Fruit fly (Drosophila melanogaster) whole organism, embryonic: Measurements from ENCODE around the gene CG11409.

Experiments
- Atf3 ChIP-seq: fragments of 200-800 bp; sonication (Bioruptor generic); optimal IDR thresholded peaks from 3 replicates; lab custom pipeline; 2016; ENCODE audit warnings: missing biosample characterization, missing genetic modification characterization
- B-H2 ChIP-seq: fragments of 200-800 bp; sonication (Bioruptor generic); optimal IDR thresholded peaks from 2 replicates; lab custom pipeline; 2018; ENCODE audit warnings: missing biosample characterization, mild to moderate bottlenecking, missing genetic modification characterization
- Bgb ChIP-seq: fragments of 200-800 bp; sonication (Bioruptor generic); IDR thresholded peaks from 2 replicates; pipeline ENCODE4 v1.3.6; 2022; ENCODE audit warnings: missing biosample characterization, missing genetic modification characterization; ENCODE audit not compliant: partially characterized antibody
- C15 ChIP-seq: fragments of 200-800 bp; sonication (Bioruptor generic); IDR thresholded peaks from 3 replicates; pipeline ENCODE4 v1.3.6; 2022; ENCODE audit warnings: missing biosample characterization, missing genetic modification characterization
- CG1024 ChIP-seq: fragments of 200-800 bp; sonication (Bioruptor generic); IDR thresholded peaks from 2 replicates; pipeline ENCODE4 v1.3.6; 2022; ENCODE audit warnings: missing biosample characterization, missing genetic modification characterization
- CG10654 ChIP-seq: fragments of 200-800 bp; sonication (Bioruptor generic); optimal IDR thresholded peaks from 2 replicates; lab custom pipeline; 2016; ENCODE audit warnings: missing biosample characterization, missing genetic modification characterization
- CG11247 ChIP-seq: fragments of 200-800 bp; sonication (Bioruptor generic); IDR thresholded peaks from 2 replicates; pipeline ENCODE4 v1.3.6; 2022; ENCODE audit warnings: missing biosample characterization, missing genetic modification characterization
- CG11696 ChIP-seq: fragments of 200-800 bp; sonication (Bioruptor generic); IDR thresholded peaks from 2 replicates; pipeline ENCODE4 v1.3.6; 2022; ENCODE audit warnings: missing biosample characterization, missing genetic modification characterization
- CG12942 ChIP-seq: fragments of 200-800 bp; sonication (Bioruptor generic); optimal IDR thresholded peaks from 3 replicates; lab custom pipeline; 2016; ENCODE audit warnings: missing biosample characterization, missing genetic modification characterization
- CG14014 ChIP-seq: fragments of 200-800 bp; sonication (Bioruptor generic); IDR thresholded peaks from 2 replicates; pipeline ENCODE4 v1.3.6; 2022; ENCODE audit warnings: missing biosample characterization, missing genetic modification characterization
- CG14860 ChIP-seq: fragments of 200-800 bp; sonication (Bioruptor generic); IDR thresholded peaks from 3 replicates; pipeline ENCODE4 v1.3.6; 2022; ENCODE audit warnings: missing biosample characterization, missing genetic modification characterization; ENCODE audit not compliant: partially characterized antibody
- CG16863 ChIP-seq: fragments of 200-800 bp; sonication (Bioruptor generic); optimal IDR thresholded peaks from 3 replicates; lab custom pipeline; 2016; ENCODE audit warnings: missing biosample characterization, missing genetic modification characterization
- CG2120 ChIP-seq: fragments of 200-800 bp; sonication (Bioruptor generic); optimal IDR thresholded peaks from 3 replicates; lab custom pipeline; 2016; ENCODE audit warnings: missing biosample characterization, missing genetic modification characterization
- CG31441 ChIP-seq: fragments of 200-800 bp; sonication (Bioruptor generic); IDR thresholded peaks from 2 replicates; pipeline ENCODE4 v1.3.6; 2022; ENCODE audit warnings: missing biosample characterization, missing genetic modification characterization
- CG32772 ChIP-seq: fragments of 200-800 bp; sonication (Bioruptor generic); IDR thresholded peaks from 2 replicates; pipeline ENCODE4 v1.3.6; 2022; ENCODE audit warnings: missing biosample characterization, missing genetic modification characterization
- CG34224 ChIP-seq: fragments of 200-800 bp; sonication (Bioruptor generic); IDR thresholded peaks from 3 replicates; pipeline ENCODE4 v1.3.6; 2022; ENCODE audit warnings: missing biosample characterization, missing genetic modification characterization; ENCODE audit not compliant: partially characterized antibody
- CG3838 ChIP-seq: fragments of 200-800 bp; sonication (Bioruptor generic); optimal IDR thresholded peaks from 3 replicates; lab custom pipeline; 2016; ENCODE audit warnings: missing biosample characterization, missing genetic modification characterization
- CG42726 ChIP-seq: fragments of 200-800 bp; sonication (Bioruptor generic); IDR thresholded peaks from 2 replicates; pipeline ENCODE4 v1.3.6; 2022; ENCODE audit warnings: missing biosample characterization, missing genetic modification characterization; ENCODE audit not compliant: partially characterized antibody
- CG7786 ChIP-seq: fragments of 200-800 bp; sonication (Bioruptor generic); optimal IDR thresholded peaks from 2 replicates; lab custom pipeline; 2016; ENCODE audit warnings: missing biosample characterization, missing genetic modification characterization
- CG7839 ChIP-seq: fragments of 200-800 bp; sonication (Bioruptor generic); optimal IDR thresholded peaks from 3 replicates; lab custom pipeline; 2018; ENCODE audit warnings: missing biosample characterization, mild to moderate bottlenecking, missing genetic modification characterization, moderate library complexity
- CG7928 ChIP-seq: fragments of 200-800 bp; sonication (Bioruptor generic); optimal IDR thresholded peaks from 2 replicates; lab custom pipeline; 2017; ENCODE audit warnings: missing biosample characterization, mild to moderate bottlenecking, missing genetic modification characterization
- CG8290 ChIP-seq, 3 experiments: fragments of 200-800 bp; sonication (Bioruptor generic); optimal IDR thresholded peaks; 2 replicates each; lab custom pipeline; 2016 to 2019; ENCODE audit warnings: missing biosample characterization in 3 of 3, missing genetic modification characterization in 3 of 3, mild to moderate bottlenecking in 2 of 3, moderate library complexity in 1 of 3
- CG8388 ChIP-seq: fragments of 200-800 bp; sonication (Bioruptor generic); optimal IDR thresholded peaks from 2 replicates; lab custom pipeline; 2019; ENCODE audit warnings: missing biosample characterization, mild to moderate bottlenecking, missing genetic modification characterization, moderate library complexity
- CHES-1-like ChIP-seq: fragments of 200-800 bp; sonication (Bioruptor generic); optimal IDR thresholded peaks from 2 replicates; lab custom pipeline; 2016; ENCODE audit warnings: missing biosample characterization, missing genetic modification characterization
- Dfd ChIP-seq, 2 experiments: fragments of >200 bp; optimal IDR thresholded peaks; 2 replicates each; lab custom pipeline; 2017; ENCODE audit warnings: missing biosample characterization in 2 of 2, missing genetic modification characterization in 2 of 2
- Fer3 ChIP-seq: fragments of 200-800 bp; sonication (Bioruptor generic); optimal IDR thresholded peaks from 2 replicates; lab custom pipeline; 2018; ENCODE audit warnings: missing biosample characterization, mild to moderate bottlenecking, missing genetic modification characterization, moderate library complexity
- HLH4C ChIP-seq: fragments of 200-800 bp; sonication (Bioruptor generic); IDR thresholded peaks from 3 replicates; pipeline ENCODE4 v1.3.6; 2022; ENCODE audit warnings: missing biosample characterization, missing genetic modification characterization; ENCODE audit not compliant: partially characterized antibody
- HLH54F ChIP-seq: fragments of 200-800 bp; sonication (Bioruptor generic); optimal IDR thresholded peaks from 3 replicates; lab custom pipeline; 2016; ENCODE audit warnings: missing biosample characterization, missing genetic modification characterization
- HmgD ChIP-seq: fragments of 200-800 bp; sonication (Bioruptor generic); optimal IDR thresholded peaks from 3 replicates; lab custom pipeline; 2016; ENCODE audit warnings: missing biosample characterization, missing genetic modification characterization
- HmgZ ChIP-seq: fragments of 200-800 bp; sonication (Bioruptor generic); optimal IDR thresholded peaks from 2 replicates; lab custom pipeline; 2018; ENCODE audit warnings: missing biosample characterization, mild to moderate bottlenecking, missing genetic modification characterization
- Max ChIP-seq: fragments of 200-800 bp; sonication (Bioruptor generic); optimal IDR thresholded peaks from 2 replicates; lab custom pipeline; 2016; ENCODE audit warnings: missing biosample characterization, mild to moderate bottlenecking, missing genetic modification characterization
- Myb ChIP-seq: fragments of 200-800 bp; sonication (Bioruptor generic); optimal IDR thresholded peaks from 2 replicates; lab custom pipeline; 2016; ENCODE audit warnings: missing biosample characterization, missing genetic modification characterization
- NfI ChIP-seq: fragments of 200-800 bp; sonication (Bioruptor generic); optimal IDR thresholded peaks from 3 replicates; lab custom pipeline; 2018; ENCODE audit warnings: missing biosample characterization, mild to moderate bottlenecking, missing genetic modification characterization, moderate library complexity
- Pdp1 ChIP-seq, 2 experiments: fragments of 200-800 bp; sonication (Bioruptor generic); optimal IDR thresholded peaks; 3 replicates each; lab custom pipeline; 2016; ENCODE audit warnings: missing biosample characterization in 2 of 2, missing genetic modification characterization in 2 of 2, mild to moderate bottlenecking in 1 of 2, moderate library complexity in 1 of 2
- Poxn ChIP-seq: fragments of 200-800 bp; sonication (Bioruptor generic); IDR thresholded peaks from 2 replicates; pipeline ENCODE4 v1.3.6; 2022; ENCODE audit warnings: missing biosample characterization, missing genetic modification characterization
- Rfx ChIP-seq: fragments of 200-800 bp; sonication (Bioruptor generic); IDR thresholded peaks from 2 replicates; pipeline ENCODE4 v1.3.6; 2022; ENCODE audit warnings: missing biosample characterization, missing genetic modification characterization
- YL-1 ChIP-seq: fragments of 200-800 bp; sonication (Bioruptor generic); optimal IDR thresholded peaks from 3 replicates; lab custom pipeline; 2017; ENCODE audit warnings: missing biosample characterization, mild to moderate bottlenecking, missing genetic modification characterization
- ase ChIP-seq: fragments of 200-800 bp; sonication (Bioruptor generic); IDR thresholded peaks from 3 replicates; pipeline ENCODE4 v1.3.6; 2022; ENCODE audit warnings: missing biosample characterization, missing genetic modification characterization
- cad ChIP-seq: fragments of >200 bp; optimal IDR thresholded peaks from 2 replicates; lab custom pipeline; 2017; ENCODE audit warnings: missing biosample characterization, missing genetic modification characterization
- crc ChIP-seq: fragments of 200-800 bp; sonication (Bioruptor generic); optimal IDR thresholded peaks from 2 replicates; lab custom pipeline; 2016; ENCODE audit warnings: missing biosample characterization, missing genetic modification characterization
- fu2 ChIP-seq: fragments of 200-800 bp; sonication (Bioruptor generic); optimal IDR thresholded peaks from 2 replicates; lab custom pipeline; 2016; ENCODE audit warnings: missing biosample characterization, missing genetic modification characterization
- gsb-n ChIP-seq: fragments of 200-800 bp; sonication (Bioruptor generic); optimal IDR thresholded peaks from 3 replicates; lab custom pipeline; 2018; ENCODE audit warnings: missing biosample characterization, mild to moderate bottlenecking, missing genetic modification characterization
- h ChIP-seq: fragments of >200 bp; optimal IDR thresholded peaks from 2 replicates; lab custom pipeline; 2017
- insv ChIP-seq, 2 experiments: fragments of 200-800 bp; sonication (Bioruptor generic); optimal IDR thresholded peaks; 3 replicates each; lab custom pipeline; 2016 to 2018; ENCODE audit warnings: missing biosample characterization in 2 of 2, missing genetic modification characterization in 2 of 2
- jing ChIP-seq: fragments of 200-800 bp; sonication (Bioruptor generic); optimal IDR thresholded peaks from 2 replicates; lab custom pipeline; 2018; ENCODE audit warnings: missing biosample characterization, mild to moderate bottlenecking, missing genetic modification characterization
- nerfin-1 ChIP-seq: fragments of 200-800 bp; sonication (Bioruptor generic); optimal IDR thresholded peaks from 3 replicates; lab custom pipeline; 2019; ENCODE audit warnings: missing biosample characterization, mild to moderate bottlenecking, missing genetic modification characterization, moderate library complexity
- org-1 ChIP-seq: fragments of 200-800 bp; sonication (Bioruptor generic); optimal IDR thresholded peaks from 2 replicates; lab custom pipeline; 2017; ENCODE audit warnings: missing biosample characterization, missing genetic modification characterization
- phol ChIP-seq: fragments of 200-800 bp; sonication (Bioruptor generic); optimal IDR thresholded peaks from 3 replicates; lab custom pipeline; 2018; ENCODE audit warnings: missing biosample characterization, mild to moderate bottlenecking, missing genetic modification characterization, moderate library complexity
- row ChIP-seq: fragments of 200-800 bp; sonication (Bioruptor generic); IDR thresholded peaks from 3 replicates; pipeline ENCODE4 v1.3.6; 2022; ENCODE audit warnings: missing biosample characterization, missing genetic modification characterization
- slou ChIP-seq: fragments of 200-800 bp; sonication (Bioruptor generic); optimal IDR thresholded peaks from 3 replicates; lab custom pipeline; 2016; ENCODE audit warnings: missing biosample characterization, missing genetic modification characterization
- sob ChIP-seq: fragments of 200-800 bp; sonication (Bioruptor generic); IDR thresholded peaks from 2 replicates; pipeline ENCODE4 v1.3.6; 2022; ENCODE audit warnings: missing biosample characterization, missing genetic modification characterization
- tio ChIP-seq: fragments of 200-800 bp; sonication (Bioruptor generic); optimal IDR thresholded peaks from 2 replicates; lab custom pipeline; 2017; ENCODE audit warnings: missing biosample characterization, missing genetic modification characterization, inconsistent platforms

CG11409 gene

DNA sequence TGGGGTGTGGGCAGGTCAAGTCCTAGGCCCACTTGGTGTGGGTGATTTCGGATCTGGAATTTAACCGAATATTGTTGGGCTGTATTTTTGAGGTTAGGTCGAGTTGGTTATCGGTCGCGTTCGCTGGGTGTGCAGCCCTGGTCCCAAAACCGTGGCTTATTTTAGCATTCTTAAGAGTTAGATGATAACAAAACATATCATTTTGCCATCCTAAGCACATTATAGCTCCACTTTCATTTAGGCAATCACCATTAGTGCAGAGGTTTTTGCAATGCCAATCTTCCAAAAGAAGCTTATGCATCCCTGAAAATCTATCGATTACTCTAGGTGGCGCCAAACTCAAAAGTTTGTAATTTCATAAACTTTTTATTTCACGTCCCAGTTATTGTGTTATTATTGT is 7.9 kb upstream of the CG11409 start, which contains the start of gene MTPAP (continued):
- TF ChIP-seq CG42726 (GFP tag; lab: Robert Waterston, UW) (no peak), Dfd (GFP tag; optimal IDR thresholded peaks at IDR 0.05; lab: Kevin White, UChicago) (no peak), CG31441 (GFP tag; lab: Robert Waterston, UW) (no peak), CG16863 (GFP tag; lab: Kevin White, UChicago) (no peak), sob (GFP tag; lab: Robert Waterston, UW) (no peak), fu2 (GFP tag; lab: Kevin White, UChicago) (no peak), crc (GFP tag; lab: Kevin White, UChicago) (no peak), nerfin-1 (tag; lab: Kevin White, UChicago) (no peak), CG7839 (tag; lab: Kevin White, UChicago) (no peak), slou (GFP tag; lab: Kevin White, UChicago) (no peak), Myb (GFP tag; lab: Kevin White, UChicago) (peak; percentile 69), CG12942 (GFP tag; lab: Kevin White, UChicago) (no peak), cad (GFP tag; lab: Kevin White, UChicago) (no peak), row (GFP tag; lab: Robert Waterston, UW) (peak; percentile 35; the same call in 1 of the 3 replicates), org-1 (GFP tag; lab: Kevin White, UChicago) (no peak), HmgZ (tag; lab: Kevin White, UChicago) (peak; percentile 7), C15 (GFP tag; lab: Robert Waterston, UW) (no peak), CG8388 (GFP tag; lab: Kevin White, UChicago) (no peak), CG32772 (GFP tag; lab: Robert Waterston, UW) (no peak), CG14014 (GFP tag; lab: Robert Waterston, UW) (no peak), HLH54F (GFP tag; lab: Kevin White, UChicago) (no peak), CHES-1-like (GFP tag; lab: Kevin White, UChicago) (peak; percentile 35), Atf3 (GFP tag; lab: Kevin White, UChicago) (no peak), insv (GFP tag; optimal IDR thresholded peaks at IDR 0.05; lab: Kevin White, UChicago) (no peak), CG34224 (GFP tag; lab: Robert Waterston, UW) (peak; percentile 65; the same call in 2 of the 3 replicates), CG14860 (peak; percentile 78), jing (GFP tag; lab: Kevin White, UChicago) (no peak), NfI (GFP tag; lab: Kevin White, UChicago) (no peak), CG11696 (GFP tag; lab: Robert Waterston, UW) (no peak), Rfx (GFP tag; lab: Robert Waterston, UW) (no peak), YL-1 (GFP tag; lab: Kevin White, UChicago) (peak; percentile 55), tio (no peak), CG3838 (GFP tag; lab: Kevin White, UChicago) (no peak), HmgD (GFP tag; lab: Kevin White, UChicago) (no peak), Fer3 (tag; lab: Kevin White, UChicago) (no peak), phol (peak; percentile 44), HLH4C (GFP tag; lab: Robert Waterston, UW) (peak; percentile 79), CG2120 (GFP tag; lab: Kevin White, UChicago) (peak; percentile 28), B-H2 (no peak), Poxn (GFP tag; lab: Robert Waterston, UW) (no peak), CG1024 (GFP tag; lab: Robert Waterston, UW) (no peak), CG8290 (GFP tag; optimal IDR thresholded peaks at IDR 0.05; lab: Kevin White, UChicago) (no peak), CG8290 (tag; optimal IDR thresholded peaks at IDR 0.05; lab: Kevin White, UChicago) (no peak), CG10654 (GFP tag; lab: Kevin White, UChicago) (no peak), gsb-n (no peak), CG7928 (GFP tag; lab: Kevin White, UChicago) (peak; percentile 97), ase (no peak), CG7786 (GFP tag; lab: Kevin White, UChicago) (no peak), h (lab: Kevin White, UChicago) (no peak), Bgb (peak; percentile 42; the same call in 1 of the 2 replicates), Pdp1 (GFP tag; optimal IDR thresholded peaks at IDR 0.05; lab: Kevin White, UChicago) (peak in 1 of 2 experiments; percentile 0), Max (peak; percentile 50), CG11247 (no peak)
